Worm (Caenorhabditis elegans): ENCODE results near the gene srw-41.

srw-41 gene

ce11 chrV:16724574-16724973, 27.3 kb downstream of the srw-41 start:
- TF ChIP-seq flh-1 (GFP tag; optimal IDR thresholded peaks at IDR 0.05) (no peak), mab-5 (tag; optimal IDR thresholded peaks at IDR 0.05) (no peak), nhr-2 (tag; optimal IDR thresholded peaks at IDR 0.05) (no peak), hlh-1 (tag; optimal IDR thresholded peaks at IDR 0.05) (no peak), ham-2 (GFP tag; optimal IDR thresholded peaks at IDR 0.05) (no peak), lin-32 (GFP tag; optimal IDR thresholded peaks at IDR 0.05) (no peak), nhr-28 (tag; optimal IDR thresholded peaks at IDR 0.05) (no peak), blmp-1 (tag; optimal IDR thresholded peaks at IDR 0.05) (no peak), lsy-2 (tag; optimal IDR thresholded peaks at IDR 0.05) (no peak), unc-62 (GFP tag; optimal IDR thresholded peaks at IDR 0.05) (no peak), M03D4.4 (tag; optimal IDR thresholded peaks at IDR 0.05) (no peak), tbx-8 (GFP tag; optimal IDR thresholded peaks at IDR 0.05) (no peak), nhr-76 (tag; optimal IDR thresholded peaks at IDR 0.05) (no peak), ces-1 (GFP tag; optimal IDR thresholded peaks at IDR 0.05) (no peak), mep-1 (tag; optimal IDR thresholded peaks at IDR 0.05) (no peak), pha-4 (tag; optimal IDR thresholded peaks at IDR 0.05) (no peak), zip-8 (tag; optimal IDR thresholded peaks at IDR 0.05) (no peak), snpc-4 (tag; optimal IDR thresholded peaks at IDR 0.05) (no peak), elt-3 (tag; optimal IDR thresholded peaks at IDR 0.05) (no peak), lin-13 (tag; optimal IDR thresholded peaks at IDR 0.05) (no peak)

DNA sequence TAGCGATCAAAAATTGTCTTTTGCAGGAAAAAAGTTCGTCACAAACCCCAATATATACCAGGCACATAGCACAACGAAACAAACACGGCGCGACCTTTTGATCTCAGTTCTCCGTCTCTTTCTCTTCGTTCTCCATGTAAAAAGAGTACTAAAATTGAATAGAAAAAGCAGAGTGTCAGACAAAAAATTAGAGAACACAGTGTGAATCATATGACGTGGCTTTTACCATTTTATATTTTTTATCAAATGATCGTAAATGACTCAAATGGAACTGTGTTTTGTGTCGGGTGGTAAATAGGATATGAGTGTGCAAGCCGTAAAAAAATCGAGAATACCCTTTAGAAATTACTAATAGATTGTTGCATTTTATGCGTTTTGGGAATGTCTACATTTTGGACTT, 28.7 kb downstream of the srw-41 start:
- TF ChIP-seq bed-3 (GFP tag; optimal IDR thresholded peaks at IDR 0.05): no peak

- no peak for TF ChIP-seq mep-1 (tag; optimal IDR thresholded peaks at IDR 0.05)
- no peak for TF ChIP-seq pha-4 (tag; optimal IDR thresholded peaks at IDR 0.05)
- no peak for TF ChIP-seq hlh-1 (tag; optimal IDR thresholded peaks at IDR 0.05)
- no peak for TF ChIP-seq ztf-11 (tag; optimal IDR thresholded peaks at IDR 0.05)
- no peak for TF ChIP-seq nhr-2 (tag; optimal IDR thresholded peaks at IDR 0.05)
- no peak for TF ChIP-seq sem-2 (GFP tag; optimal IDR thresholded peaks at IDR 0.05)
- no peak for TF ChIP-seq mab-5 (tag; optimal IDR thresholded peaks at IDR 0.05)
- TF ChIP-seq cnd-1 (tag; optimal IDR thresholded peaks at IDR 0.05): no peak
- TF ChIP-seq unc-120 (tag; optimal IDR thresholded peaks at IDR 0.05; ENCODE audit: poor library complexity, severe bottlenecking): no peak
Observed at ce11 chrV:16726915-16727314, 29.6 kb downstream of the srw-41 start, which contains the start of gene T25E12.14. T25E12.14 (plus strand) TSS chrV:16727215.

- TF ChIP-seq drap-1 (GFP tag; optimal IDR thresholded peaks at IDR 0.05): no peak
- no peak for TF ChIP-seq ham-2 (GFP tag; optimal IDR thresholded peaks at IDR 0.05)
- TF ChIP-seq ztf-11 (tag; optimal IDR thresholded peaks at IDR 0.05): no peak
- TF ChIP-seq unc-62 (GFP tag; optimal IDR thresholded peaks at IDR 0.05): no peak
- TF ChIP-seq zip-8 (tag; optimal IDR thresholded peaks at IDR 0.05): no peak
- no peak for TF ChIP-seq bed-3 (GFP tag; optimal IDR thresholded peaks at IDR 0.05)
- TF ChIP-seq nhr-237 (tag; optimal IDR thresholded peaks at IDR 0.05): no peak
- TF ChIP-seq nhr-28 (tag; optimal IDR thresholded peaks at IDR 0.05): no peak
- TF ChIP-seq ceh-83 (GFP tag; optimal IDR thresholded peaks at IDR 0.05): no peak
- TF ChIP-seq cnd-1 (tag; optimal IDR thresholded peaks at IDR 0.05): no peak
- no peak for TF ChIP-seq elt-3 (tag; optimal IDR thresholded peaks at IDR 0.05)
Observed at ce11 chrV:16728431-16728830, 31.2 kb downstream of the srw-41 start, which contains the start of gene fbxa-127. fbxa-127 (plus strand) TSS chrV:16728731.

- no peak for TF ChIP-seq lin-13 (tag; optimal IDR thresholded peaks at IDR 0.05)
- no peak for TF ChIP-seq unc-62 (GFP tag; optimal IDR thresholded peaks at IDR 0.05)
- TF ChIP-seq blmp-1 (tag; optimal IDR thresholded peaks at IDR 0.05): no peak
- no peak for TF ChIP-seq hlh-1 (tag; optimal IDR thresholded peaks at IDR 0.05)
- no peak for TF ChIP-seq ceh-43 (GFP tag; optimal IDR thresholded peaks at IDR 0.05)
- TF ChIP-seq sem-2 (GFP tag; optimal IDR thresholded peaks at IDR 0.05): no peak
- no peak for TF ChIP-seq nhr-237 (tag; optimal IDR thresholded peaks at IDR 0.05)
- no peak for TF ChIP-seq flh-1 (GFP tag; optimal IDR thresholded peaks at IDR 0.05)
- TF ChIP-seq cnd-1 (tag; optimal IDR thresholded peaks at IDR 0.05): no peak
- TF ChIP-seq lsy-2 (tag; optimal IDR thresholded peaks at IDR 0.05): no peak
- no peak for TF ChIP-seq M03D4.4 (tag; optimal IDR thresholded peaks at IDR 0.05)
- TF ChIP-seq drap-1 (GFP tag; optimal IDR thresholded peaks at IDR 0.05): no peak
- TF ChIP-seq ces-1 (GFP tag; optimal IDR thresholded peaks at IDR 0.05): no peak
- no peak for TF ChIP-seq nhr-76 (tag; optimal IDR thresholded peaks at IDR 0.05)
- no peak for TF ChIP-seq lin-32 (GFP tag; optimal IDR thresholded peaks at IDR 0.05)
Observed at ce11 chrV:16729961-16730360, 32.7 kb downstream of the srw-41 start, which contains the start of gene srz-99. srz-99 (plus strand) TSS chrV:16730261.

DNA sequence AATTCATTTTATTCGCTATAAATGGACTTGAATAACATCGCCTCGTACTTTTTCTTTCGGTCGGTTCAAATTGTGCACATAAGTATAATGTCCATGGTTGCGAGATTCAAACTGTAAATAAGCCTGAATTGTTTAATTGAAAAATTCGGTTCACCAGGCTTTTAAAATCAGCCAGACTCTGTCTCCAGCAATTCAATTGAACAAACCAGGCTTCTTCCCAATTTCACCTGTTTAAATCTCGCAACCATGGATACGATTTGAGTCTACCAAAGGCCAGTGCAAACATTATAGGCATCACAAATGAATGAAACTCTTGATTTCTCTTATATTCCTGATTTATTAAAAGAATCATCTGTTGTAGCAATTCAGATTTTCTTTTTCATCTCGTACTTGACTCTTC, 34.3 kb downstream of the srw-41 start, which contains the start of gene srz-100:
srz-100 (plus strand) TSS at position 301 of the 400 bp plus-strand sequence.
- no peak for TF ChIP-seq pha-4 (tag; optimal IDR thresholded peaks at IDR 0.05)
- TF ChIP-seq unc-39 (tag; optimal IDR thresholded peaks at IDR 0.05): no peak
- no peak for TF ChIP-seq ham-2 (GFP tag; optimal IDR thresholded peaks at IDR 0.05)

Measured in whole organism, mixed stage, embryonic.